Worm (Caenorhabditis elegans): ENCODE results near the gene M70.1.

The M70.1 gene

ce11 chrIV:2223685-2224084 lies 22.0 kb upstream of the M70.1 start:
- no peak for TF ChIP-seq dpff-1 (tag; optimal IDR thresholded peaks at IDR 0.05)
- TF ChIP-seq attf-6 (GFP tag; IDR thresholded peaks at IDR 0.05): no peak
- TF ChIP-seq zfh-2 (GFP tag; conservative IDR thresholded peaks at IDR 0.05): peak; percentile 54
- no peak for TF ChIP-seq T07F8.4 (tag; optimal IDR thresholded peaks at IDR 0.05)

DNA sequence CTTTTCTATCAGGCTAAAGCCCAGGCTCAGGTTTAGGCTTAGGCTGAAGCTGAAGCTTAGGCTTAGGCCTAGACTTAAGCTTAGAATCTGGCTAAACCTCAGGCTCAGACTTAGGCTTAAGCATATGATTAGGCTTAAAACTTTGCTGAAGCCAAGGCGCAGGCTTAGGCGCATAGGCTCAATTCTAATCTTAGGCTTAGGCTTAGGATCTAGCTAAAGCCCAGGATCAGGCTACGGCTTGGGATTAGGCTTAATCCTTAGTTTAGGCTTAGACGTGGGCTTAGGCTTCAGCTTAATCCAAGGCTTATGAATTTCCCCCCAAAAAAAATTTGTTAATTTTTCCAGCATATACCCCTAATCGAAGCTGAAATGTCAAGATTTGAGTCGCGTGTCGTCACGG lies 17.0 kb upstream of the M70.1 start:
- TF ChIP-seq C06A6.2 (GFP tag; conservative IDR thresholded peaks at IDR 0.05) (no peak), nfya-1 (tag; optimal IDR thresholded peaks at IDR 0.05; ENCODE audit: borderline replicate concordance, insufficient read depth) (no peak), egrh-3 (GFP tag; IDR thresholded peaks at IDR 0.05) (no peak), madf-3 (GFP tag; IDR thresholded peaks at IDR 0.05) (no peak), nhr-80 (tag; optimal IDR thresholded peaks at IDR 0.05) (no peak), unc-62 (GFP tag; optimal IDR thresholded peaks at IDR 0.05) (no peak), zfh-2 (GFP tag; conservative IDR thresholded peaks at IDR 0.05) (no peak), ceh-79 (tag; optimal IDR thresholded peaks at IDR 0.05) (no peak), ceh-27 (GFP tag; optimal IDR thresholded peaks at IDR 0.05) (no peak), nhr-179 (tag; optimal IDR thresholded peaks at IDR 0.05) (no peak), attf-3 (GFP tag; conservative IDR thresholded peaks at IDR 0.05) (no peak), F37B4.10 (GFP tag; IDR thresholded peaks at IDR 0.05) (no peak), F39B2.1 (GFP tag; IDR thresholded peaks at IDR 0.05) (no peak), gei-17 (GFP tag; optimal IDR thresholded peaks at IDR 0.05) (no peak), attf-6 (GFP tag; IDR thresholded peaks at IDR 0.05) (no peak), F49E8.2 (tag; optimal IDR thresholded peaks at IDR 0.05; ENCODE audit: insufficient read depth) (no peak), aptf-2 (GFP tag; conservative IDR thresholded peaks at IDR 0.05) (no peak)

ce11 chrIV:2235983-2236382 lies 9.7 kb upstream of the M70.1 start:
- TF ChIP-seq pha-4 (tag; optimal IDR thresholded peaks at IDR 0.05): no peak
- no peak for TF ChIP-seq ekl-4 (GFP tag; IDR thresholded peaks at IDR 0.05)
- TF ChIP-seq dox-1 (GFP tag; IDR thresholded peaks at IDR 0.05): no peak
- no peak for TF ChIP-seq ceh-58 (GFP tag; IDR thresholded peaks at IDR 0.05)
- TF ChIP-seq tlf-1 (GFP tag; optimal IDR thresholded peaks at IDR 0.05): no peak

ce11 chrIV:2236654-2237613 lies 8.7 kb upstream of the M70.1 start:
- peak; percentile 86 for TF ChIP-seq zfh-2 (GFP tag; conservative IDR thresholded peaks at IDR 0.05)
- no peak for TF ChIP-seq nhr-27 (tag; optimal IDR thresholded peaks at IDR 0.05)
- peak; percentile 65; the same call in 1 of the 2 replicates for TF ChIP-seq egrh-3 (GFP tag; IDR thresholded peaks at IDR 0.05)
- no peak for TF ChIP-seq nfyb-1 (GFP tag; IDR thresholded peaks at IDR 0.05)
- TF ChIP-seq rec-8 (tag; optimal IDR thresholded peaks at IDR 0.05): no peak
- TF ChIP-seq ekl-4 (GFP tag; IDR thresholded peaks at IDR 0.05): no peak
- peak; percentile 12 for TF ChIP-seq him-1 (tag; optimal IDR thresholded peaks at IDR 0.05)
- no peak for TF ChIP-seq snpc-4 (GFP tag; optimal IDR thresholded peaks at IDR 0.05)
- peak in 1 of 4 experiments; percentile 27 for TF ChIP-seq snpc-4 (tag; optimal IDR thresholded peaks at IDR 0.05)

Data from whole organism, young adult.